Fruit fly (Drosophila melanogaster): ENCODE measurements around the gene drl.

DNA sequence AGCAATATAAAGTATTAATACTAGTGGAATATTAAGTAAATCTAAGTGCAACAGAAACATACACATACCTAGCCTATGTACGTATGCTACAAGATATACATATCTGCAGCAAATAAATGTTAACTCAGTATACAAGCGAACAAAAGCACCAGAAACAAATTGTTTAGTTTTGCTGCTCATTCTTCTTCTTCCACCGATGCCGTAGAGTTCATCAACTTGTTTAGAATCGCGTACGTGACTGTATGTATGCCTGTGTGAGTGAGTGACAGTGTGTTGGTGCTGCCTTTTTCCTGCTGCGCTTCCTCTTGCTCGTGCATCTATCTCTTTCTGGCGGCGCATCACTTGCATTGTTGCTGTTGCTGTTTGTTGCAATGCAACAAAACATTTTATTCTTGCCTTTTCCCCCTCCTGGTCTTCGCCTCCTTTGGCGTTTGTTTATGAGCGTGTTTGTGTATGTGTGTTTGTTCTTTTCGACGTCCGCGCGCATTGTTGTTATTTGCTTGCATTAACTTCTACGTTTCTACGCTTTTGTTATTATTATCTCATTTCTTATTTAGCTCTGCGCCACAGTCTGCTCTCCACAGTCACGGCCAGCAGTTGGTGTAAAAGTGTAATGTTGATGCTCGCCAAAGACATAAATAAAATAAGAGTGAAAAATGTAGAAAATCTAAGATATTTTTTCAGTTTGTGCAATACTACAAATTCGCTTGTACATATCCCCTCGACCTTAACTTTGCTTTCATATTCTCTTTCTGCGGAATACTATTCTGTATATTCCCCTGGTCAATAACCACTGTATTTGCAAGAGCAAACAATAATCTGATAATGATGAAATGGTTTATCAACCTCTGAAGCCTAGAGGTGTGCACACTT lies 31.2 kb upstream of the drl start:
- TF ChIP-seq CrebA (GFP tag; optimal IDR thresholded peaks at IDR 0.05; ENCODE audit: borderline replicate concordance) (no peak), Dif (GFP tag; optimal IDR thresholded peaks at IDR 0.05; ENCODE audit: partially characterized antibody) (no peak), Rel (GFP tag; optimal IDR thresholded peaks at IDR 0.05) (no peak), Rel (tag; optimal IDR thresholded peaks at IDR 0.05) (no peak), psq (GFP tag; optimal IDR thresholded peaks at IDR 0.05) (peak; percentile 29), fru (GFP tag; optimal IDR thresholded peaks at IDR 0.05) (peak; percentile 59), Abd-B (GFP tag; optimal IDR thresholded peaks at IDR 0.05) (no peak), OdsH (GFP tag; optimal IDR thresholded peaks at IDR 0.05) (peak; percentile 78)
